Worm (Caenorhabditis elegans): ENCODE results near the gene C49F5.8.

DNA sequence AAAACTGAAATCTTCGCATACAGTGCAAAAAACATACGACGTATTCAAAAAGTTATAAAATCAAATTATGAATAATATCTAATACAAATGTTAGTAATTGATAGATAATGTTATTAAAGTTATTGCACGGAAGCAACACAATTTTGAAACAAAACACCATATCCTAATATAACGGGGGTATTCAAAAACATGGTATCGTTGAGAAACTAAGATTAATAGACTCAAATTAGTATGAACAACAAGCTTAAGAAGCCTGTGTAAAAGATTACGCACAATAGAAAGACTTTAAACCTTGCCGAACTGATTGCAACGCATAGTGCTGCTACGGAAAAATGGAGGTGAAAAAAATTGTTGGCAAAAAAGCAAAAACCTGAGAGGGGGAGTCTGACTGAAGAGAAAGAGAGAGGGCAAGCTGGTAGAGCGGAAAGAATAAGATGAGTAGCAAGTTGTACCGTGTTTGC is 45.6 kb downstream of the C49F5.8 start, which contains the start of gene sma-5:
- TF ChIP-seq pha-4 (tag; optimal IDR thresholded peaks at IDR 0.05) (no peak), unc-62 (GFP tag; optimal IDR thresholded peaks at IDR 0.05) (no peak), nhr-12 (tag; optimal IDR thresholded peaks at IDR 0.05) (no peak), ceh-43 (GFP tag; optimal IDR thresholded peaks at IDR 0.05) (no peak), mep-1 (tag; optimal IDR thresholded peaks at IDR 0.05) (no peak), ces-1 (GFP tag; optimal IDR thresholded peaks at IDR 0.05) (no peak), nhr-28 (tag; optimal IDR thresholded peaks at IDR 0.05) (no peak), unc-39 (tag; optimal IDR thresholded peaks at IDR 0.05) (no peak)

All from whole organism, mixed stage, embryonic.